Fruit fly (Drosophila melanogaster): ENCODE results near the gene Prx6a.
A peak's percentile ranks its signal among the peaks of the same experiment; 100 is the strongest.

The Prx6a gene

dm6 chr2L:2856960-2857584 is 21.0 kb downstream of the Prx6a start, which contains the start of gene CG2991 (continued):
- TF ChIP-seq CG3065 (GFP tag; optimal IDR thresholded peaks at IDR 0.05) = no peak
- TF ChIP-seq nerfin-2 (GFP tag; IDR thresholded peaks at IDR 0.05; ENCODE audit: partially characterized antibody) = 0 out of 2 replicates have a peak, but pooled peaks have one; percentile 33
- TF ChIP-seq CG11247 (GFP tag; IDR thresholded peaks at IDR 0.05) = no peak
- TF ChIP-seq mirr (GFP tag; optimal IDR thresholded peaks at IDR 0.05) = peak; percentile 2
- no peak for TF ChIP-seq crc (GFP tag; optimal IDR thresholded peaks at IDR 0.05)
- TF ChIP-seq CG14050 (GFP tag; IDR thresholded peaks at IDR 0.05) = no peak
- 0 out of 3 replicates have a peak, but pooled peaks have one; percentile 40 for TF ChIP-seq CG2199 (GFP tag; IDR thresholded peaks at IDR 0.05)
- no peak for TF ChIP-seq CG9727 (GFP tag; optimal IDR thresholded peaks at IDR 0.05)
- TF ChIP-seq sqz (GFP tag; optimal IDR thresholded peaks at IDR 0.05) = no peak
- TF ChIP-seq CG3847 (GFP tag; IDR thresholded peaks at IDR 0.05) = peak; percentile 50
- TF ChIP-seq trem (tag; optimal IDR thresholded peaks at IDR 0.05) = peak; percentile 78
- peak; percentile 69 for TF ChIP-seq YL-1 (GFP tag; optimal IDR thresholded peaks at IDR 0.05)

DNA sequence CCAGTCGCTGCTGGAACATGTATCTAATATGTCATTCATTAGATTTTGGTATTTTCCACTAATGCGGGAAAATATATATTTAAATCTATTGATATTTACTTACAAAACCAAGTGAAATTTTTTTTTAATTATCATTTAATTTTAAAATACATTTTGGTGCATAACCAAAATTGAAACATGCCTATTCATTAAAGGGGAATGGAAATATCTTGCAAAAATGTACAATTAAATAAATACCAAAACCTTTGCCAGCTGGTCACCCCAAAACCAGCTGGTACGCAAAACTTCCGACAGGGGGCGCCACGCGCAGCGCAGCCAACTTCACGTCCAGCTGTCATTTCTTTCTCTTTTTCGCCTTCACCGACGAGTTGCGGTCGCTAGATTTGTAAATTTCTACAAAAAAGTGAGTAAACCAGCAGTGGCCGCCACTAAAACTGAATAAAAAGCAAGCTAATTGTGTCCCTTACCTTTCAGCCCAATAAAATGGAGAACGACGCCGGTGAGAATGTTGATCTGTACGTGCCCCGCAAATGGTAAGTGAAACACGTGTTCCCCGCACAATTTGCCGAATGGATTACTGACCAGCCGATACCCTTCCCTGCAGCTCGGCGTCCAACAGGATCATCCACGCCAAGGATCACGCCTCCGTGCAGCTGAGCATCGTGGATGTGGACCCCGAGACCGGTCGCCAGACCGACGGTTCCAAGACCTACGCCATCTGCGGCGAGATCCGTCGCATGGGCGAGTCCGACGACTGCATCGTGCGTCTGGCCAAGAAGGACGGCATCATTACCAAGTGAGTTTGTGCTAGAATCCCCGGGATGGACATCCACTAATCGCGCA is 22.0 kb downstream of the Prx6a start, which contains the start of the genes CG3104 and RpS21:
CG3104 (minus strand) TSS at position 6 of the 843 bp plus-strand sequence.
RpS21 (plus strand) TSS at position 298 of the 843 bp plus-strand sequence.
- peak; percentile 75 for TF ChIP-seq dati (GFP tag; IDR thresholded peaks at IDR 0.05)
- peak; percentile 62 for TF ChIP-seq Oli (tag; optimal IDR thresholded peaks at IDR 0.05)
- TF ChIP-seq CG12744 (GFP tag; optimal IDR thresholded peaks at IDR 0.05) = peak; percentile 71
- peak; percentile 80 for TF ChIP-seq CG12071 (GFP tag; optimal IDR thresholded peaks at IDR 0.05)
- peak; percentile 88 for TF ChIP-seq ap (GFP tag; IDR thresholded peaks at IDR 0.05)
- peak; percentile 77; the same call in 1 of the 2 replicates for TF ChIP-seq gt (GFP tag; IDR thresholded peaks at IDR 0.05)
- TF ChIP-seq lola (GFP tag; optimal IDR thresholded peaks at IDR 0.05) = peak in 1 of 3 experiments; percentile 71
- 0 out of 3 replicates have a peak, but pooled peaks have one; percentile 5 for TF ChIP-seq CG6791 (GFP tag; IDR thresholded peaks at IDR 0.05; ENCODE audit: partially characterized antibody)
- TF ChIP-seq CG8281 (tag; optimal IDR thresholded peaks at IDR 0.05) = peak; percentile 57
- peak; percentile 93 for TF ChIP-seq CG34376 (GFP tag; optimal IDR thresholded peaks at IDR 0.05)
- peak; percentile 96 for TF ChIP-seq ci (GFP tag; IDR thresholded peaks at IDR 0.05)
- TF ChIP-seq Pdp1 (GFP tag; optimal IDR thresholded peaks at IDR 0.05) = peak; percentile 70 to 71
- peak; percentile 80 for TF ChIP-seq tgo (GFP tag; IDR thresholded peaks at IDR 0.05)
- TF ChIP-seq CG2199 (GFP tag; IDR thresholded peaks at IDR 0.05) = peak; percentile 79; the same call in 1 of the 3 replicates
- no peak for TF ChIP-seq Hr39 (optimal IDR thresholded peaks at IDR 0.05)
- peak; percentile 63 for TF ChIP-seq bigmax (GFP tag; optimal IDR thresholded peaks at IDR 0.05)
- peak; percentile 69 for TF ChIP-seq pnt (GFP tag; optimal IDR thresholded peaks at IDR 0.05)
- peak; percentile 84 for TF ChIP-seq da (GFP tag; optimal IDR thresholded peaks at IDR 0.05)
- TF ChIP-seq br (optimal IDR thresholded peaks at IDR 0.05) = no peak
- peak; percentile 80 for TF ChIP-seq ac (GFP tag; optimal IDR thresholded peaks at IDR 0.05)
- TF ChIP-seq vnd (GFP tag; IDR thresholded peaks at IDR 0.05; ENCODE audit: partially characterized antibody) = no peak
- peak; percentile 89 for TF ChIP-seq Max (GFP tag; optimal IDR thresholded peaks at IDR 0.05)
- TF ChIP-seq CG10147 (GFP tag; optimal IDR thresholded peaks at IDR 0.05) = peak; percentile 73
- TF ChIP-seq CG12942 (GFP tag; optimal IDR thresholded peaks at IDR 0.05) = peak; percentile 76
- no peak for TF ChIP-seq CG16813 (GFP tag; IDR thresholded peaks at IDR 0.05; ENCODE audit: partially characterized antibody)
- TF ChIP-seq abd-A (tag; optimal IDR thresholded peaks at IDR 0.05) = peak; percentile 52
- peak; percentile 82 for TF ChIP-seq CG18764 (GFP tag; optimal IDR thresholded peaks at IDR 0.05)
- peak; percentile 76 for TF ChIP-seq Atf3 (GFP tag; optimal IDR thresholded peaks at IDR 0.05)
- TF ChIP-seq ind (GFP tag; optimal IDR thresholded peaks at IDR 0.05) = peak; percentile 82
- TF ChIP-seq Fer3 (tag; optimal IDR thresholded peaks at IDR 0.05) = peak; percentile 82
- TF ChIP-seq CG11093 (GFP tag; IDR thresholded peaks at IDR 0.05) = peak; percentile 62; the same call in 2 of the 3 replicates
- TF ChIP-seq CG7786 (GFP tag; optimal IDR thresholded peaks at IDR 0.05) = peak; percentile 77
- TF ChIP-seq Bgb (GFP tag; IDR thresholded peaks at IDR 0.05; ENCODE audit: partially characterized antibody) = peak; percentile 29
- peak; percentile 86 for TF ChIP-seq lilli (GFP tag; optimal IDR thresholded peaks at IDR 0.05)
- TF ChIP-seq sqz (GFP tag; optimal IDR thresholded peaks at IDR 0.05) = peak; percentile 84
- no peak for TF ChIP-seq inv (GFP tag; IDR thresholded peaks at IDR 0.05; ENCODE audit: partially characterized antibody)
